Fruit fly (Drosophila melanogaster): Measurements from ENCODE around the gene CG46320.

Gene CG46320

dm6 chr3L:5764922-5765843, 101.3 kb downstream of the CG46320 start, which contains the start of gene CG10576:
Gene CG10576, minus strand, starts transcription at chr3L:5765702.
- TF ChIP-seq psq (optimal IDR thresholded peaks at IDR 0.05) (no peak), CG8478 (optimal IDR thresholded peaks at IDR 0.05) (no peak), Dll (optimal IDR thresholded peaks at IDR 0.05) (no peak), usp (GFP tag; optimal IDR thresholded peaks at IDR 0.05) (no peak), pan (optimal IDR thresholded peaks at IDR 0.05) (no peak)

DNA sequence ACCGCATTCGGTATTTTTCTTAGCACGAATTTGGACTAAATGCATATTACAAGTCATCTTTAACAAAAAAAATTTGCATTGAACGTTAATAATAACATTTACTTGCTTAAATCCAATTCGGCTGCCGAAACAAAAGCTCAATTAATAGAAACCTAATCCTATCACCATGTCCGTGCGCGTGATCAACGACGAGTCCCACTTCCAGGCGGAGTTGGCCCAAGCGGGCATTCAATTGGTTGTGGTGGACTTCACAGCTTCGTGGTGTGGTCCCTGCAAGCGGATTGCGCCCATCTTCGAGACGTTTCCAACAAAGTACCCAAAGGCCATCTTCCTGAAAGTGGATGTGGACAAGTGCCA, 101.9 kb downstream of the CG46320 start, which contains the start of gene Txl:
Gene Txl, plus strand, starts transcription at position 3 of the 357 bp plus-strand sequence.
- TF ChIP-seq Dll (optimal IDR thresholded peaks at IDR 0.05) (no peak), pan (optimal IDR thresholded peaks at IDR 0.05) (no peak), psq (optimal IDR thresholded peaks at IDR 0.05) (no peak)

DNA sequence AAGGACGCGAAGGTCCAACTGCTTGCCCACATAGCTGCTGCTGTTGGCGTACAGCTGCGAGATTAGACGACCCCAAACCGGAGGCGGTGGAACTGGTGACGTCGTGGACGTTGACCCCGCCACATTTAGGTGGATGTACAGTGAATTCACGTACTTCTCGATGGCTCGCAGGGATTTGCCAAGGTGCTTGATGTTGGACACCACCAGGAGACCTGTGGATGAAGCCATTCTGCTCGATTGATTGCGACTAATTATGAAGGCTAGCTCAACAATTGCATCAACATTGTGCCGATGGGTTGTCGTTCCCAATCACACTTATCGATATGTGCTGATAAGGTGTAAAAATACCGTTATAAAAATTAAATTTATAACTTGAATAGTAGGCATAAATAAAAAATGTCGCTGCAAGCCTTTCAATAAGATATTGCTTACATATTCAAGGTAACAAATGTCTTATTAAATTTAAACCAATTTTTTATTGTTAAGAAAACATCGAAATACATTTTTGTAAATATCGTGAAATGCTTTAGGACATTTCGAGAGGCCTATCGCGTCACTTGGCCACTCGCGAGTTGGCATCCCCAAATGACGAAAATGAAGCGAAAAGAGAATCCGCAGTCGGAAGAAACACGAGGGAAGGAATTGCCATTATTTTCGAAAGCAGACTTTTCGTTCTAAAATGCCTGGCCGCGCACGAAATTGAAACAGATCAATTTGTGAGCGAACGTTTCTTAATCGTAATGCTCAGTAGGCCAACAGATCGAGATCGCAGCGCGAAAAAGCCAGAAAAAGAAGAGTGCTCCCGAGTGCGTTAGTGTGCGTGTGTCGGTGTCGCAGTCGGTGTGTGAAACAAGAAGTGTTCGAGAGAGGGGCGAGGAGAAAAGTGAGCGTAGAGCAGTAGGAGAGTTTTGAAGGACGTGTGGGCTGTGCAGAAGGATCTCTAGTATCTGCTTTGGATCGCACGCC, 104.9 kb downstream of the CG46320 start, which contains the start of the genes Ppat-Dpck and scny:
Gene Ppat-Dpck, minus strand, starts transcription at position 263 of the 966 bp plus-strand sequence.
Gene scny, plus strand, starts transcription at position 471 of the 966 bp plus-strand sequence.
- TF ChIP-seq Dll (optimal IDR thresholded peaks at IDR 0.05) (no peak), usp (GFP tag; optimal IDR thresholded peaks at IDR 0.05) (no peak), pan (optimal IDR thresholded peaks at IDR 0.05) (no peak), EcR (GFP tag; optimal IDR thresholded peaks at IDR 0.05) (no peak), psq (optimal IDR thresholded peaks at IDR 0.05) (no peak), CG8478 (optimal IDR thresholded peaks at IDR 0.05) (no peak)

DNA sequence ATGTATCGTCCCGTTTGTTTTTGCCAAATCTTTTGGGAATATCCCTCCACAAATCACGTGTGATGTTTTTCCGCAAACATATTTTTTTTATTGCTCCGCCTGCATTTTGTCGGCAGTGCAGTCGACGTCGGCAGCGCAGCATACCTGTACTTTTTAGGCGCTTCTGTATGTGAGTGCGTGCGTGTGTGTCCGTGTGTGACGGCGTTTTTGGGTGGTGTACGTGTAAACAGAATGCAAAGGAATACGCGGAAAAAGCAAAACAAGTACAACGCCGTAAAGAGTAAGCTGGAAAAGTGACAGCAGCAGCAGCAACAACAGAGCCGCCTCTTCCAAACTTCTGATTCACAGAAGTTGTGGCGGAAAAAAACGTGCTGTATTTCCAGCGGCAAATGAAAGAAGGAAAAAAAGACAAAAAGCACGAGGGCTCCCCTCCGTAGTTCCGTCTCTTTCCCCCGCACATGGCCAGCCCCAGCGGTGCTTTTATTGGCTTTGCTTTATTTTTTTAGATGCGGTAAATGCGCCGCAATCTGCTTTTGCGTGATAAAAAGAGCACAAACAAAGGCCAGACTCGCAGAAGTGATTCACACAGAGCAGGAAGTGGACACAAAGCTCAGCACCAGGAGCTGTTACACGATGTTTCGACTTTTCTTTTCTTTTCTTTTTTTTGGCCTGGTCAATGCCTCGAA, 106.3 kb downstream of the CG46320 start:
- TF ChIP-seq psq (optimal IDR thresholded peaks at IDR 0.05) (peak; percentile 25), EcR (GFP tag; optimal IDR thresholded peaks at IDR 0.05) (no peak)

DNA sequence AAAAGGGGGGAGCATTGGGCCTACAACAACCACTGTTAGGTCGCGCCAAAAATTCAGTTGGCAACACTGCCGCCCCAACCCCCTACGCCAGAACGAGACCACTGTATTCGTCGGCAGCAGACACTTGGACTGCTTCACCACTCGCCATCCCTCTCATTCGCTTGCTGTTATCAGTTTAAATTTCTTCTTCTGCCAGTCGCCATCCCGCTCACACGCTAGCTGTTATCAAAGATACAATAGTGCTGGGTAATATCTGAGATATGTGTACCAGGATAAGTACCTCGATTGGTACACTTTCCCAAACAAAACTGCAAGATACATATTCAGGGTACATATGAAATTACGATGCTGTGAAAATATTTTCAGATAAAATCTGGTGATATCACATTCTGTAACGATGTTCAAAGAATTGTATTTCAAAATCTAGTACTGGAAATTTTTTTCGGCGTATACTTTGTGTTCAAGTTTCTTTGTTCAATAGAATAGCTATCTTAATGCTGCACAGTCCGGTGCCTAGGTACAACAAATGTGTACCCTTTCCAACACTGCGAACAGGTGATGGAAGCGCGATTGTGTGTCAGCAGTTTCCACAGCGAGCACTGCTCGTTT, 107.0 kb downstream of the CG46320 start:
- TF ChIP-seq CG8478 (optimal IDR thresholded peaks at IDR 0.05) (peak; percentile 97), Dll (optimal IDR thresholded peaks at IDR 0.05) (no peak)

- TF ChIP-seq usp (GFP tag; optimal IDR thresholded peaks at IDR 0.05) (no peak), Dll (optimal IDR thresholded peaks at IDR 0.05) (no peak), CG8478 (optimal IDR thresholded peaks at IDR 0.05) (no peak), pan (optimal IDR thresholded peaks at IDR 0.05) (no peak), psq (optimal IDR thresholded peaks at IDR 0.05) (no peak), EcR (GFP tag; optimal IDR thresholded peaks at IDR 0.05) (no peak)
Measured at dm6 chr3L:5774782-5775181, 110.9 kb downstream of the CG46320 start.

- TF ChIP-seq EcR (GFP tag; optimal IDR thresholded peaks at IDR 0.05) (no peak), pan (optimal IDR thresholded peaks at IDR 0.05) (no peak)
Measured at dm6 chr3L:5777114-5777513, 113.2 kb downstream of the CG46320 start, which contains the start of gene vito. Gene vito, minus strand, starts transcription at chr3L:5777333.

DNA sequence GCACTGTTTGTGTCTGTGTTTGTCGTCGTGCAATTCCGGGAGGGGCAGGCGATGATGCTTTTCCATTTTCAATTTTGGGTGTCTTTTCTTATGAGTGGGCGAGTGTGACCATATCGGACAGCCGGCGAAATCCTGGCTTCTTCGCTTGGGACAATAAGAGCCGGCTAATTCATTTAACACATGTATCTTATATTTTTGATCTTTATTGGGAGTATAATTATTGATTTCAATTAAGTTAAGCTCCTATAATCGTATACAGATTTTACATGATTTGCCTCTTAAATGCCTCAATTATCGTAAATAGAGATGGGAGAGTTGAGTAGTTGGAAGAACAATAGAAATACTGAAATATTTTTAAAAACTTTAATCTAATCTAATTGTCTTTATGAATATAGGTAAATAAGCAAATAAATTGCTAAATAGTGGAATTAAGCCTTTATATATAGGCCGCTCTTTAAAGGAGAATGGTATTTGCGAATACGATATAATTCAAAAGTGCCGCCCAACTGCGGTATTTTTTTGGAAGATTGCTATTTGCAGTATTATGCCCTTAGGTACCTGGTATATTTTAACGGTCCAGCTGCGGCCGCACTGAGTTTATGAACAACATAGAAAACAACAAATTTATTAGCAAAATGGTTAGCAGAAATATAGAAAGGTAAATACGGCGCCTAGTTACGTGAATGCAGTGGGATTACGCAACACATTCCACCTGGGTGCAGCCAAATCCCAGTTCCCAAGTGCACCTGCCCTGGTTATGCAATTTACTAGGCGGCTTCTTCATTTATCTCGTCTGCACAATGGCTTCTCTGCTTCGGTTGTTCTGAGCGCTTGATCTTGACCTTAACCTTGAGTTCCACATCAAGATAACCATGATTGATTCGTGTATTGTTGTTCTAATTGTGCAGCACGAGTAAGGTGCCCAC, 115.8 kb downstream of the CG46320 start, which contains the start of the genes Myt1, PGRP-LD and Pmi:
Gene Myt1, minus strand, starts transcription at position 116 of the 926 bp plus-strand sequence.
Gene PGRP-LD, plus strand, starts transcription at position 576 of the 926 bp plus-strand sequence.
Gene Pmi, plus strand, starts transcription at position 576 of the 926 bp plus-strand sequence.
- no peak for TF ChIP-seq EcR (GFP tag; optimal IDR thresholded peaks at IDR 0.05)
- no peak for TF ChIP-seq psq (optimal IDR thresholded peaks at IDR 0.05)

DNA sequence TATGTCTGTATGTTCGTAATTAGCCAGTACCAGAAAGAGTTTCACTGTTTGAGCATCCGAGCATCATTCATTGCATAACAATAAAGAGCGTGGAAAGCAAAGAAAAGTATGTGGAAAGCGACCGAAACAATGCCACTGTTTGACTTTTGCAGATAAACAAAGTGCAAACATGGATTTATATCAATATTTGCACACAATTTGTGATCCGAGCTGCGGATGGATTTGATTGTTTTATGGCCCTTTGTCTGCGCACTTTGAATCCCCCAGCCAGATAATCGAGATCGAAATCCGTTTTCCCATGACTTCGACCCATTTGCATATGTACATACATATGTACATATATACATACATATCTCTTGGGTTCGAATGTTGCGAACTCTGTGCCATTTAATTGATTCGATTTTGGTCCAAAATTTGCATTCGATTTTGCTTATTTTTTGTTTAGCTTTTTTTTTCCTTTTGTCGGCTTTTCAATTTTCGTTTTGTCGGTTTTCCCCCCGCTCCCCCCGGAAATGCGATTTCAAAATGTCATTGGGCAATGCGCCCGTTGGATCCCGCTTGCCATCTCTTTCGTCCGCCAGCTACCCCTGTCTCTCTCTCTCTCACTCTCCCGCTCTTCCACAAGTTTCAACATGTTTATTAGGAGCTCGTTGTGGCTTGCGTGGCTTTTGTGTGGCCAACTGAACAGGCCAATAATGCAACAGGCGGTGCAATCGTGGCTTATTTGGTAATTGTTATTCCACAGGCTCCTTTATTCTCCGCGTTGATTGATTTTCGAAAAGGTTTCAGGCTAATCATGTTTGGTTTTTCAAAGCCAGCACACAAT, 121.5 kb downstream of the CG46320 start:
- TF ChIP-seq EcR (GFP tag; optimal IDR thresholded peaks at IDR 0.05) (no peak), CG8478 (optimal IDR thresholded peaks at IDR 0.05) (no peak), usp (GFP tag; optimal IDR thresholded peaks at IDR 0.05) (no peak), psq (optimal IDR thresholded peaks at IDR 0.05) (no peak), Dll (optimal IDR thresholded peaks at IDR 0.05) (no peak), pan (optimal IDR thresholded peaks at IDR 0.05) (no peak)

dm6 chr3L:5786604-5787003, 122.7 kb downstream of the CG46320 start, which contains the start of gene Cralbp:
Gene Cralbp, minus strand, starts transcription at chr3L:5786718.
- TF ChIP-seq EcR (GFP tag; optimal IDR thresholded peaks at IDR 0.05) (no peak), pan (optimal IDR thresholded peaks at IDR 0.05) (no peak), usp (GFP tag; optimal IDR thresholded peaks at IDR 0.05) (no peak), CG8478 (optimal IDR thresholded peaks at IDR 0.05) (no peak), Dll (optimal IDR thresholded peaks at IDR 0.05) (no peak), psq (optimal IDR thresholded peaks at IDR 0.05) (no peak)
